Worm (Caenorhabditis elegans): ENCODE data around the gene F20C5.6.
A peak's percentile ranks its signal among the peaks of the same experiment; 100 is the strongest.

The F20C5.6 gene

ce11 chrIV:8816617-8817016 is 43.6 kb upstream of the F20C5.6 start:
- TF ChIP-seq ZK546.5 (tag; optimal IDR thresholded peaks at IDR 0.05): no peak
- TF ChIP-seq F13H6.1 (tag; optimal IDR thresholded peaks at IDR 0.05): no peak
- no peak for TF ChIP-seq lin-13 (GFP tag; optimal IDR thresholded peaks at IDR 0.05)
- TF ChIP-seq ama-1 (optimal IDR thresholded peaks at IDR 0.05): no peak
- TF ChIP-seq Y55F3AM.14 (GFP tag; optimal IDR thresholded peaks at IDR 0.05): no peak
- no peak for TF ChIP-seq nhr-11 (tag; optimal IDR thresholded peaks at IDR 0.05)
- TF ChIP-seq nhr-25 (tag; optimal IDR thresholded peaks at IDR 0.05): no peak
- TF ChIP-seq nhr-77 (tag; optimal IDR thresholded peaks at IDR 0.05): no peak

- TF ChIP-seq sma-3 (GFP tag; optimal IDR thresholded peaks at IDR 0.05): peak; percentile 35
- no peak for TF ChIP-seq ceh-16 (tag; optimal IDR thresholded peaks at IDR 0.05)
Observed at ce11 chrIV:8816029-8816428, 43.0 kb upstream of the F20C5.6 start, which contains the start of gene grsp-2. Gene grsp-2 (plus strand): TSS chrIV:8816329.

- TF ChIP-seq F13H6.1 (tag; optimal IDR thresholded peaks at IDR 0.05) (no peak), ztf-4 (tag; optimal IDR thresholded peaks at IDR 0.05) (no peak), unc-55 (GFP tag; optimal IDR thresholded peaks at IDR 0.05) (no peak), sma-9 (GFP tag; optimal IDR thresholded peaks at IDR 0.05) (peak; percentile 55), sma-9 (tag; optimal IDR thresholded peaks at IDR 0.05) (no peak), elt-3 (tag; optimal IDR thresholded peaks at IDR 0.05) (no peak), ztf-1 (GFP tag; conservative IDR thresholded peaks at IDR 0.05) (no peak), mab-5 (tag; optimal IDR thresholded peaks at IDR 0.05) (no peak), nhr-12 (tag; optimal IDR thresholded peaks at IDR 0.05) (no peak), zag-1 (tag; optimal IDR thresholded peaks at IDR 0.05) (no peak), nhr-21 (tag; optimal IDR thresholded peaks at IDR 0.05) (peak; percentile 23), nhr-25 (tag; optimal IDR thresholded peaks at IDR 0.05) (peak; percentile 29), gmeb-1 (tag; optimal IDR thresholded peaks at IDR 0.05) (no peak), ZK546.5 (tag; optimal IDR thresholded peaks at IDR 0.05) (no peak), sma-3 (GFP tag; optimal IDR thresholded peaks at IDR 0.05) (peak; percentile 21), nhr-237 (tag; optimal IDR thresholded peaks at IDR 0.05) (no peak), nhr-23 (tag; optimal IDR thresholded peaks at IDR 0.05) (no peak)
Observed at ce11 chrIV:8815162-8815561, 42.2 kb upstream of the F20C5.6 start.

- TF ChIP-seq nhr-129 (tag; optimal IDR thresholded peaks at IDR 0.05) (peak; percentile 13), C34F6.9 (tag; optimal IDR thresholded peaks at IDR 0.05) (peak; percentile 8), sma-3 (GFP tag; optimal IDR thresholded peaks at IDR 0.05) (no peak), nhr-6 (tag; optimal IDR thresholded peaks at IDR 0.05) (no peak), nhr-25 (tag; optimal IDR thresholded peaks at IDR 0.05) (no peak), sma-9 (GFP tag; optimal IDR thresholded peaks at IDR 0.05) (peak; percentile 28), sma-9 (tag; optimal IDR thresholded peaks at IDR 0.05) (no peak), F13H6.1 (tag; optimal IDR thresholded peaks at IDR 0.05) (peak; percentile 51)
Observed at ce11 chrIV:8813614-8814013, 40.6 kb upstream of the F20C5.6 start, which contains the start of gene exc-5. Gene exc-5 (minus strand): TSS chrIV:8813670.

- TF ChIP-seq fos-1 (tag; optimal IDR thresholded peaks at IDR 0.05) (peak; percentile 78), nhr-25 (tag; optimal IDR thresholded peaks at IDR 0.05) (no peak)
Observed at ce11 chrIV:8807327-8807726, 34.3 kb upstream of the F20C5.6 start.

ce11 chrIV:8798255-8798654 is 25.2 kb upstream of the F20C5.6 start, which contains the start of gene clec-182:
Gene clec-182 (minus strand): TSS chrIV:8798355.
- TF ChIP-seq ZK546.5 (tag; optimal IDR thresholded peaks at IDR 0.05): no peak
- TF ChIP-seq unc-39 (tag; optimal IDR thresholded peaks at IDR 0.05): no peak
- no peak for TF ChIP-seq nhr-11 (tag; optimal IDR thresholded peaks at IDR 0.05)

- TF ChIP-seq sma-9 (GFP tag; optimal IDR thresholded peaks at IDR 0.05): peak; percentile 36
- no peak for TF ChIP-seq sma-9 (tag; optimal IDR thresholded peaks at IDR 0.05)
- TF ChIP-seq unc-55 (GFP tag; optimal IDR thresholded peaks at IDR 0.05): peak; percentile 52
- TF ChIP-seq nhr-129 (tag; optimal IDR thresholded peaks at IDR 0.05): no peak
- no peak for TF ChIP-seq ztf-11 (tag; optimal IDR thresholded peaks at IDR 0.05)
- TF ChIP-seq F13H6.1 (tag; optimal IDR thresholded peaks at IDR 0.05): peak; percentile 9
- no peak for TF ChIP-seq peb-1 (tag; optimal IDR thresholded peaks at IDR 0.05)
- TF ChIP-seq zag-1 (tag; optimal IDR thresholded peaks at IDR 0.05): peak; percentile 58
- TF ChIP-seq mdl-1 (tag; optimal IDR thresholded peaks at IDR 0.05): peak in 1 of 2 experiments; percentile 31
- no peak for TF ChIP-seq ZK546.5 (tag; optimal IDR thresholded peaks at IDR 0.05)
- no peak for TF ChIP-seq R02D3.7 (tag; optimal IDR thresholded peaks at IDR 0.05)
- TF ChIP-seq ceh-82 (tag; optimal IDR thresholded peaks at IDR 0.05): no peak
- TF ChIP-seq fos-1 (tag; optimal IDR thresholded peaks at IDR 0.05): peak; percentile 9
- TF ChIP-seq elt-3 (tag; optimal IDR thresholded peaks at IDR 0.05): no peak
- TF ChIP-seq C34F6.9 (tag; optimal IDR thresholded peaks at IDR 0.05): peak; percentile 60
- no peak for TF ChIP-seq elt-1 (tag; optimal IDR thresholded peaks at IDR 0.05)
- no peak for TF ChIP-seq nhr-23 (tag; optimal IDR thresholded peaks at IDR 0.05)
Observed at ce11 chrIV:8796246-8796645, 23.2 kb upstream of the F20C5.6 start.
